Fruit fly (Drosophila melanogaster): Measurements from ENCODE around the gene mtSSB.

mtSSB gene

DNA sequence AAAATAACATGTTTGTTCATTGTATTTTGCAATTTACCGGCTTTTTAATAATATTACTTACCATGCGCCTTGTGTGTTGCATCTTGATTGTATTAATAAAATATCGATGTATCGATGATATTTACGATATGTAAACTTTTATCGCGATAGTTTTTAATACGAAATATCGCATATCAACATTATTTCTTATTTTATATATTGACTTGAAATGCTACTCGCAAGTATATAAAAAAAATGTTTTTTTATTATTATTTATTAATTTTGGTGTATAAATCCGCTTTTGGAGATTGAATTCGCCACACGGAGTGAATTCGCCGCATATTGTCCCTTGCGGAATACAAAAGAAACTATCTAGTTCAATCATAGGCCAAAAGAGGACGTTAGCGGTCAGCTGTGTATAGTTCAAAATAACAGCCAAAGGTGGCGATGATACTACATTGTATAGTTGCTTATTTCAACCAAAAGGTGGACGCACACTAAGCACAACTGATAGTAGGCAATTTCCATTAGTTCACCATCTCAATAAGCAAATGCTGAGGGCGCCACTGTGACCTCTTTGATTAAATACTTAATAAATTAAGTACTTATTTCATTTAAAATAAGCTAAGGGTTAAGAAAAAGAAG, at the start of gene mtSSB (continued):
- peak; percentile 77 for TF ChIP-seq Fer1 (GFP tag; optimal IDR thresholded peaks at IDR 0.05)
- TF ChIP-seq CG33213 (GFP tag; optimal IDR thresholded peaks at IDR 0.05), result peak; percentile 94
- TF ChIP-seq sisA (GFP tag; IDR thresholded peaks at IDR 0.05), result peak; percentile 92
- peak; percentile 52 for TF ChIP-seq BtbVII (GFP tag; optimal IDR thresholded peaks at IDR 0.05)
- TF ChIP-seq CG13624 (GFP tag; optimal IDR thresholded peaks at IDR 0.05), result peak; percentile 74
- TF ChIP-seq nerfin-2 (GFP tag; IDR thresholded peaks at IDR 0.05; ENCODE audit: partially characterized antibody), result peak; percentile 99
- no peak for TF ChIP-seq cas (GFP tag; IDR thresholded peaks at IDR 0.05)
- TF ChIP-seq pfk (GFP tag; optimal IDR thresholded peaks at IDR 0.05), result peak; percentile 44
- peak; percentile 98 for TF ChIP-seq tna (GFP tag; IDR thresholded peaks at IDR 0.05; ENCODE audit: partially characterized antibody)
- TF ChIP-seq CG9797 (GFP tag; optimal IDR thresholded peaks at IDR 0.05), result peak; percentile 59
- peak; percentile 88 for TF ChIP-seq sens-2 (GFP tag; IDR thresholded peaks at IDR 0.05)
- peak; percentile 33; the same call in 1 of the 2 replicates for TF ChIP-seq Drgx (GFP tag; IDR thresholded peaks at IDR 0.05)
- peak; percentile 75 for TF ChIP-seq bowl (GFP tag; IDR thresholded peaks at IDR 0.05)
- TF ChIP-seq bcd (GFP tag; optimal IDR thresholded peaks at IDR 0.05), result peak; percentile 82
- peak; percentile 89 for TF ChIP-seq CG34422 (GFP tag; IDR thresholded peaks at IDR 0.05)
- TF ChIP-seq Ada2b (GFP tag; IDR thresholded peaks at IDR 0.05), result peak; percentile 85
- TF ChIP-seq Dbx (GFP tag; IDR thresholded peaks at IDR 0.05), result peak; percentile 93
- peak; percentile 92 for TF ChIP-seq E2f1 (GFP tag; IDR thresholded peaks at IDR 0.05)
- TF ChIP-seq p53 (GFP tag; optimal IDR thresholded peaks at IDR 0.05), result peak; percentile 77
- peak; percentile 15 for TF ChIP-seq NK7.1 (GFP tag; optimal IDR thresholded peaks at IDR 0.05)
- peak; percentile 95 for TF ChIP-seq Xbp1 (GFP tag; optimal IDR thresholded peaks at IDR 0.05)
- TF ChIP-seq salm (tag; optimal IDR thresholded peaks at IDR 0.05), result peak; percentile 53
- peak; percentile 99 for TF ChIP-seq unc-4 (GFP tag; IDR thresholded peaks at IDR 0.05; ENCODE audit: partially characterized antibody)
- TF ChIP-seq CG11695 (GFP tag; IDR thresholded peaks at IDR 0.05), result peak; percentile 52; the same call in 2 of the 3 replicates
- TF ChIP-seq Rx (GFP tag; IDR thresholded peaks at IDR 0.05), result peak; percentile 81; the same call in 1 of the 2 replicates
- TF ChIP-seq CG17912 (GFP tag; optimal IDR thresholded peaks at IDR 0.05), result peak; percentile 91
- TF ChIP-seq Dip2 (GFP tag; IDR thresholded peaks at IDR 0.05), result no peak
- TF ChIP-seq gem (tag; optimal IDR thresholded peaks at IDR 0.05), result peak; percentile 80
- TF ChIP-seq Ets65A (GFP tag), result peak; percentile 97
- peak; percentile 90 for TF ChIP-seq pum (GFP tag; optimal IDR thresholded peaks at IDR 0.05)
- TF ChIP-seq rib (GFP tag; IDR thresholded peaks at IDR 0.05), result peak; percentile 68
- peak; percentile 100 for TF ChIP-seq CG2129 (GFP tag; IDR thresholded peaks at IDR 0.05; ENCODE audit: partially characterized antibody)
- peak; percentile 10 for TF ChIP-seq CG7928 (GFP tag; optimal IDR thresholded peaks at IDR 0.05)
- peak; percentile 91 for TF ChIP-seq trem (tag; optimal IDR thresholded peaks at IDR 0.05)
- TF ChIP-seq CG14014 (GFP tag; IDR thresholded peaks at IDR 0.05), result peak; percentile 86
- peak; percentile 83 for TF ChIP-seq Blimp-1 (GFP tag; optimal IDR thresholded peaks at IDR 0.05)
- TF ChIP-seq CG16813 (GFP tag; IDR thresholded peaks at IDR 0.05; ENCODE audit: partially characterized antibody), result peak; percentile 98
- no peak for TF ChIP-seq yki (optimal IDR thresholded peaks at IDR 0.05)
- peak; percentile 84; the same call in 2 of the 3 replicates for TF ChIP-seq CG17361 (GFP tag; IDR thresholded peaks at IDR 0.05)

DNA sequence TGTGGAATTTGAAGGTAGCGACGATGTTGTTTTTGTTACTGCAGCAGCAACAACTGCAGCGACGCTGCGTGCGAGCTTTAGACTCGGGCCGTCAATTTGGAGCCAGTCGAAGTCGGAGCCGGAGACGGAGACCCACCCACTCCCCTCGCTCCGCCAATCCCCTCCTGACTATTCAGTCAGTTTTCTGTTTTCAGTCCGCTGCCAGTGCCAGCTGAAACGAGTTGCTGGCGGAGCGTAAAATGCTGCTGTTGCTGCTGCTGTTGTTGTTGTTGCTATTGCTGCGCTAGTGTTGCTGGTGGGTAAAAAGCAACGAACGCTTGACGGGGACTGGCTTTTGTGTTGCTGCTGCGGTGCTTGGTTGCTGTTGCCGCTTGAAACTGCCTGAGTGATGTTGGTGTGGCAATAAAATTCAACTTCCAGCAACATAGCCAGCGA, 48.9 kb upstream of the mtSSB start:
- TF ChIP-seq Ada2b (GFP tag; IDR thresholded peaks at IDR 0.05) (no peak), CG13894 (tag; optimal IDR thresholded peaks at IDR 0.05) (peak; percentile 39), CG6175 (GFP tag; IDR thresholded peaks at IDR 0.05) (no peak), abd-A (tag; optimal IDR thresholded peaks at IDR 0.05) (peak; percentile 56), D (optimal IDR thresholded peaks at IDR 0.05) (peak; percentile 3), D (GFP tag; optimal IDR thresholded peaks at IDR 0.05) (no peak), sens (GFP tag) (peak; percentile 5), CG8290 (GFP tag; optimal IDR thresholded peaks at IDR 0.05) (no peak), CG8290 (tag; optimal IDR thresholded peaks at IDR 0.05) (peak in 1 of 2 experiments; percentile 34), CG11504 (tag; optimal IDR thresholded peaks at IDR 0.05) (peak; percentile 99), sd (tag; optimal IDR thresholded peaks at IDR 0.05) (peak; percentile 92), CG7271 (tag; optimal IDR thresholded peaks at IDR 0.05) (no peak), bigmax (GFP tag; optimal IDR thresholded peaks at IDR 0.05) (peak; percentile 47), CG7786 (GFP tag; optimal IDR thresholded peaks at IDR 0.05) (no peak), dpn (GFP tag; optimal IDR thresholded peaks at IDR 0.05) (no peak)

All from whole organism, embryonic.